Worm (Caenorhabditis elegans): Measurements from ENCODE around the gene idpp-15.

The idpp-15 gene

ce11 chrIII:8512279-8512942 lies 12.5 kb upstream of the idpp-15 start:
- TF ChIP-seq dao-5 (tag; optimal IDR thresholded peaks at IDR 0.05) (no peak), W03F9.2 (tag; optimal IDR thresholded peaks at IDR 0.05) (no peak), him-1 (tag; optimal IDR thresholded peaks at IDR 0.05) (no peak)

- TF ChIP-seq W03F9.2 (tag; optimal IDR thresholded peaks at IDR 0.05), result no peak
Measured at ce11 chrIII:8518990-8519389, 5.9 kb upstream of the idpp-15 start.

- TF ChIP-seq him-1 (tag; optimal IDR thresholded peaks at IDR 0.05) (no peak), dao-5 (tag; optimal IDR thresholded peaks at IDR 0.05) (no peak), W03F9.2 (tag; optimal IDR thresholded peaks at IDR 0.05) (no peak)
Measured at ce11 chrIII:8519886-8520285, 5.0 kb upstream of the idpp-15 start, which contains the start of gene ZC21.8. ZC21.8 (minus strand) TSS chrIII:8519986.

DNA sequence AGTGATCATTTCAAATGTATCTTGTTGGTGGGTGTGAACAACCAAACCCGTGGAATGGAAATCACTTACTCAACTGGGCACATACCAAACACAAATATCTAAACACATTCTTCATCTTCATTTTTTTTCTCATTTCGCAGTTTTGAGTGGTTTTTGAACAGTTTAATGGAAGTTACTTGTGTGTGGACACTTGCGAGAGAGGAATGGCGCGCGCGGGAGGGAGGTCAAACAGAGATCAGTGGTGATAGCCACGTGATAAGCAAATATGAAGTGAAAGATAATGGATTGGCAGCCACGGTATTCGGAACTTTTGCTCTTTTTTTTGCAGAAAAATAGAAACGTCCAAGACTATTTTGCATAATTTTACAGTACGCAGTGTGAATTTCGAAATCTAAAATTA lies 4.3 kb upstream of the idpp-15 start:
- TF ChIP-seq W03F9.2 (tag; optimal IDR thresholded peaks at IDR 0.05) (no peak), him-1 (tag; optimal IDR thresholded peaks at IDR 0.05) (no peak), dao-5 (tag; optimal IDR thresholded peaks at IDR 0.05) (no peak)

ce11 chrIII:8521654-8522392 lies 3.0 kb upstream of the idpp-15 start:
- no peak for TF ChIP-seq him-1 (tag; optimal IDR thresholded peaks at IDR 0.05)
- no peak for TF ChIP-seq W03F9.2 (tag; optimal IDR thresholded peaks at IDR 0.05)
- no peak for TF ChIP-seq dao-5 (tag; optimal IDR thresholded peaks at IDR 0.05)

- TF ChIP-seq him-1 (tag; optimal IDR thresholded peaks at IDR 0.05) (no peak), dao-5 (tag; optimal IDR thresholded peaks at IDR 0.05) (no peak), W03F9.2 (tag; optimal IDR thresholded peaks at IDR 0.05) (no peak)
Measured at ce11 chrIII:8529002-8529401, 4.1 kb downstream of the idpp-15 start.

DNA sequence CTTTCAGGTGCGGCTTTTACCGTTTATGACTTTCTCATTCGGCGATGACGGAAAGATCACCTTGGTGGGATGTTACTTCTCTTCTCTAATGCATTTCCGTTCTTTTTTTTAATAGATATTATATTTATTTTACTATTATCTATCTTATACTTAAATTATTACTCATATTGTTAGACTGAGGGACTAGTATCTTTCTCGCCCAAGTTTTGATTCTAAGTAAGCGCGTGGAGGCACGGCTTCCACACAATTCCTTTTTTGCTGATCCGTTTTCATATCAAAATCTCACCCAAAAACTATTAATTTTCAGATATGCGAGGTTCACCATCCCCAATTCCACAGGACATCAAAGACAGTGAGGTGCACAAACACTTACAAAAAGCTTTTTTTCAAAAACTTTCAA lies 4.9 kb downstream of the idpp-15 start, which contains the start of gene ZC21.10:
Gene ZC21.10 (plus strand): TSS at position 301 of the 400 bp plus-strand sequence.
- TF ChIP-seq W03F9.2 (tag; optimal IDR thresholded peaks at IDR 0.05) (no peak), dao-5 (tag; optimal IDR thresholded peaks at IDR 0.05) (no peak), him-1 (tag; optimal IDR thresholded peaks at IDR 0.05) (no peak)

DNA sequence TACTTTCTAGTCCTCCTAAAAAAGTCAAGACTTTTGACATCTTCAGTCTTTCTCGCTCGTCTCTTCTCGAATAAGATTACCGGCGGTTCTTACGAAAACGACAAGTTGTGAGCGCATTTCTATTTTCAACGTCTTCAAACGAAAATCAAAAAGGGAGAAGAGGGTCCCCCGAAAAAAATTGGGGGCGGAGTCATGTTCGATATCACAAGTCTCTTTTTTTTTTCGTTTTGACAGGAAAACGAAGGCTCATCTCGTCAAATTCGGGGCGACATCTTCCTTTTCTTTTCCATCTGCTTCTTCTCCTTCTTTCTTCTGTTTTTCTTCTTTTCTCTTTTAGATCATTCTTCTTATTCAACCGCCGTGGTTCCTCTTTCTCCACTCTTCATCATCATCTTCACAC lies 9.0 kb downstream of the idpp-15 start:
- TF ChIP-seq him-1 (tag; optimal IDR thresholded peaks at IDR 0.05) (no peak), W03F9.2 (tag; optimal IDR thresholded peaks at IDR 0.05) (no peak), dao-5 (tag; optimal IDR thresholded peaks at IDR 0.05) (no peak)

ce11 chrIII:8534647-8535181 lies 9.8 kb downstream of the idpp-15 start, which contains the start of gene trp-1:
trp-1 (plus strand) TSS chrIII:8535131.
- TF ChIP-seq him-1 (tag; optimal IDR thresholded peaks at IDR 0.05) (no peak), dao-5 (tag; optimal IDR thresholded peaks at IDR 0.05) (no peak), W03F9.2 (tag; optimal IDR thresholded peaks at IDR 0.05) (no peak)

DNA sequence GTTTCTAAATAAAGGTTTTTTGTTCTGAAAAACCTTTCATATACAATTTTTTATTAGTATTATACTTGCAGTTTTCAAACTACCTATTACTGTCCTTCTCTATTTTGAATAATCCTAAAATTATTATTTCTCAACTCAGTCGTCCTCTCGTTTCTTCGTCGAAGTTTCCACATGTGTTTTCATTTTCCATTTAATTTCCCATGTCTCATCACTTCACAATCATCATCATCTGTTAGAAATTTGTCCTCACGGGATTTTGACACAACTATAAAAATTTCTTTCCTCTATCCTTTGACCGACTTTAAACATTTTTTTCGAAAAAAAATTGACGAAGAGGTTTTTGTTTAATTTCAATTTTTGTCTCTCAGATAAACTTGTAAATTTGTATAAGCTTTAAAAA lies 10.6 kb downstream of the idpp-15 start:
- TF ChIP-seq him-1 (tag; optimal IDR thresholded peaks at IDR 0.05) (no peak), W03F9.2 (tag; optimal IDR thresholded peaks at IDR 0.05) (no peak), dao-5 (tag; optimal IDR thresholded peaks at IDR 0.05) (no peak)

- no peak for TF ChIP-seq W03F9.2 (tag; optimal IDR thresholded peaks at IDR 0.05)
- TF ChIP-seq dao-5 (tag; optimal IDR thresholded peaks at IDR 0.05), result no peak
- TF ChIP-seq him-1 (tag; optimal IDR thresholded peaks at IDR 0.05), result no peak
Measured at ce11 chrIII:8545515-8545914, 20.6 kb downstream of the idpp-15 start, which contains the start of gene ZC21.6. ZC21.6 (minus strand) TSS chrIII:8545615.

DNA sequence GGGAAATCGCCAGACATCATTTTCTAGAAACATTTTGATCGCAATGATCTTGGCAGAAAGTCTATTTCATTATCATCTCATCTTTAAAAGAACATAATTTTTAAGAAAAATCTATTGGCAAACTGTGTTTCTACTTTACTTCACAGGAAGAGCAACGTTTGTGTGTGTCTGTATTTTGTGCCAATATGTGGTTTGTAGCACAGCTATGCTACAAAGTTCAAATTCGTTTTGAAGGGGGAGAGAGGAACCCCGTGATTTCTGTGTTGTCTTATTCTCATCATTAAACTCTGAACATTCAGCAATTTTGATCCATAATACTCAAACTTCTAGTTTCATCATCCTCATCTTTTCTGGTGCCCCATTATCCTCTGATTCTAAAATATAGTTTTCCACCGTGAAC lies 26.8 kb downstream of the idpp-15 start:
- TF ChIP-seq W03F9.2 (tag; optimal IDR thresholded peaks at IDR 0.05) (no peak), him-1 (tag; optimal IDR thresholded peaks at IDR 0.05) (no peak), dao-5 (tag; optimal IDR thresholded peaks at IDR 0.05) (no peak)

ce11 chrIII:8552125-8552524 lies 27.3 kb downstream of the idpp-15 start, which contains the start of gene C02D5.4:
C02D5.4 (plus strand) TSS chrIII:8552165.
- TF ChIP-seq him-1 (tag; optimal IDR thresholded peaks at IDR 0.05) (no peak), W03F9.2 (tag; optimal IDR thresholded peaks at IDR 0.05) (no peak), dao-5 (tag; optimal IDR thresholded peaks at IDR 0.05) (no peak)

DNA sequence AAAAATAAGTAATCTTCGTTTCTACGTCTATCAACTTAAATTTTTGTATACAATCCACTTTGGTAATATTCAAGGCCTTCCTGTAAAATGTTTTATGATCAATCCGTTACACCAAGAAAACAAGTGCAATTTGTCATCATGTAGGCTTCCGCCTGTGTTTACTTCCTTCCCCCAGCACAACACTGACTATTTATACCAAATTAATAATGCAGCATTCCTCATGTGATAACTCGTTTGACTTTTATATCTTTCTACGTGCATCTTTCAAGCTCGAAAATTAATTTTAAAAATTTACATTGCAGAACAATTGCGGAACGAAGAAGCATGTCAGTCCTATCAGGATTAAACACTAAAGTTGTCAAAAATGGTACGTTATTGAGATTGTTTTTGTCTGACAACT lies 29.6 kb downstream of the idpp-15 start, which contains the start of gene gsto-2:
Gene gsto-2 (plus strand): TSS at position 301 of the 400 bp plus-strand sequence.
- TF ChIP-seq him-1 (tag; optimal IDR thresholded peaks at IDR 0.05) (no peak), dao-5 (tag; optimal IDR thresholded peaks at IDR 0.05) (no peak), W03F9.2 (tag; optimal IDR thresholded peaks at IDR 0.05) (no peak)
